Worm (Caenorhabditis elegans) whole organism, L3 larva: Measurements from ENCODE around the gene C07B5.8.
A peak's percentile ranks its signal among the peaks of the same experiment; 100 is the strongest.

Experiments used
- R02D3.7 ChIP-seq: fragments of 150-350 bp; optimal IDR thresholded peaks from 2 replicates; lab custom pipeline; 2014; ENCODE audit warnings: missing biosample characterization, missing genetic modification characterization
- ZK546.5 ChIP-seq: sonication (generic microtip); optimal IDR thresholded peaks from 2 replicates; lab custom pipeline; 2017; ENCODE audit warnings: missing biosample characterization, missing genetic modification characterization
- aly-2 ChIP-seq: fragments of 150-350 bp; optimal IDR thresholded peaks from 2 replicates; lab custom pipeline; 2014; ENCODE audit warnings: missing biosample characterization, missing genetic modification characterization
- ama-1 ChIP-seq: fragments of 150-350 bp; optimal IDR thresholded peaks from 2 replicates; lab custom pipeline; 2018
- ceh-16 ChIP-seq: sonication (generic microtip); optimal IDR thresholded peaks from 2 replicates; lab custom pipeline; 2017; ENCODE audit warnings: missing biosample characterization, missing genetic modification characterization
- ceh-28 ChIP-seq: fragments of 150-350 bp; optimal IDR thresholded peaks from 2 replicates; lab custom pipeline; 2014; ENCODE audit warnings: missing biosample characterization, missing genetic modification reagents, missing genetic modification characterization
- ceh-82 ChIP-seq: fragments of 150-350 bp; optimal IDR thresholded peaks from 2 replicates; lab custom pipeline; 2014; ENCODE audit warnings: missing biosample characterization, missing genetic modification characterization
- ceh-9 ChIP-seq: sonication (generic microtip); optimal IDR thresholded peaks from 2 replicates; lab custom pipeline; 2018; ENCODE audit warnings: missing biosample characterization, missing genetic modification characterization
- daf-12 ChIP-seq: fragments of 150-350 bp; optimal IDR thresholded peaks from 2 replicates; lab custom pipeline; 2014; ENCODE audit warnings: missing biosample characterization, missing genetic modification reagents, missing genetic modification characterization
- egl-27 ChIP-seq: sonication (generic microtip); optimal IDR thresholded peaks from 4 replicates; lab custom pipeline; 2017; ENCODE audit warnings: missing biosample characterization, missing genetic modification reagents, missing genetic modification characterization
- egl-5 ChIP-seq: fragments of 150-350 bp; optimal IDR thresholded peaks from 2 replicates; lab custom pipeline; 2017; ENCODE audit warnings: missing biosample characterization, missing genetic modification reagents, missing genetic modification characterization, inconsistent platforms
- elt-1 ChIP-seq: fragments of 150-350 bp; optimal IDR thresholded peaks from 2 replicates; lab custom pipeline; 2014; ENCODE audit warnings: missing biosample characterization, missing genetic modification characterization
- elt-2 ChIP-seq: sonication (generic microtip); optimal IDR thresholded peaks from 2 replicates; lab custom pipeline; 2016; ENCODE audit warnings: missing genetic modification reagents, mild to moderate bottlenecking, missing genetic modification characterization, missing compliant biosample characterization
- elt-3 ChIP-seq, 3 experiments: fragments of 150-350 bp in 1 of 3; sonication (generic microtip) in 2 of 3; optimal IDR thresholded peaks; 2 replicates in 2 of 3; 4 replicates in 1 of 3; lab custom pipeline; 2014 to 2017; ENCODE audit warnings: missing biosample characterization in 3 of 3, missing genetic modification characterization in 3 of 3
- eor-1 ChIP-seq, 2 experiments: fragments of 150-350 bp; optimal IDR thresholded peaks; 2 replicates each; lab custom pipeline; 2014 to 2018; ENCODE audit warnings: missing biosample characterization in 2 of 2, missing genetic modification characterization in 2 of 2
- fkh-10 ChIP-seq: sonication (generic microtip); optimal IDR thresholded peaks from 2 replicates; lab custom pipeline; 2017; ENCODE audit warnings: missing biosample characterization, missing genetic modification reagents, missing genetic modification characterization
- fkh-2 ChIP-seq: fragments of 150-350 bp; optimal IDR thresholded peaks from 2 replicates; lab custom pipeline; 2014; ENCODE audit warnings: missing biosample characterization, missing genetic modification reagents, missing genetic modification characterization
- fos-1 ChIP-seq: fragments of 150-350 bp; optimal IDR thresholded peaks from 2 replicates; lab custom pipeline; 2014; ENCODE audit warnings: missing biosample characterization, missing genetic modification characterization
- hmg-11 ChIP-seq: sonication (generic microtip); optimal IDR thresholded peaks from 2 replicates; lab custom pipeline; 2016; ENCODE audit warnings: missing genetic modification characterization, missing compliant biosample characterization
- jun-1 ChIP-seq: fragments of 150-350 bp; optimal IDR thresholded peaks from 2 replicates; lab custom pipeline; 2014; ENCODE audit warnings: missing biosample characterization, missing genetic modification reagents, missing genetic modification characterization
- lin-15B ChIP-seq: fragments of 150-350 bp; optimal IDR thresholded peaks from 2 replicates; lab custom pipeline; 2014; ENCODE audit warnings: missing biosample characterization, missing genetic modification characterization
- lin-39 ChIP-seq: fragments of 150-350 bp; optimal IDR thresholded peaks from 2 replicates; lab custom pipeline; 2018; ENCODE audit warnings: missing biosample characterization, missing genetic modification reagents, missing genetic modification characterization
- lsy-12 ChIP-seq: sonication (generic microtip); optimal IDR thresholded peaks from 2 replicates; lab custom pipeline; 2016; ENCODE audit warnings: mild to moderate bottlenecking, missing genetic modification characterization, missing compliant biosample characterization
- mdl-1 ChIP-seq: fragments of 150-350 bp; optimal IDR thresholded peaks from 2 replicates; lab custom pipeline; 2014; ENCODE audit warnings: missing biosample characterization, missing genetic modification characterization
- mml-1 ChIP-seq: fragments of 150-350 bp; sonication (generic microtip); optimal IDR thresholded peaks from 3 replicates; lab custom pipeline; 2014; ENCODE audit warnings: missing biosample characterization, missing genetic modification characterization
- nfya-1 ChIP-seq: sonication (generic microtip); optimal IDR thresholded peaks from 2 replicates; lab custom pipeline; 2017; ENCODE audit warnings: missing genetic modification characterization, mild to moderate bottlenecking, missing compliant biosample characterization, antibody characterized with exemption, moderate library complexity; ENCODE audit not compliant: insufficient read depth
- nhr-11 ChIP-seq: fragments of 150-350 bp; optimal IDR thresholded peaks from 2 replicates; lab custom pipeline; 2014; ENCODE audit warnings: missing biosample characterization, missing genetic modification characterization
- nhr-12 ChIP-seq: fragments of 150-350 bp; optimal IDR thresholded peaks from 2 replicates; lab custom pipeline; 2014; ENCODE audit warnings: missing biosample characterization, missing genetic modification characterization
- nhr-23 ChIP-seq: fragments of 150-350 bp; optimal IDR thresholded peaks from 2 replicates; lab custom pipeline; 2014; ENCODE audit warnings: missing biosample characterization, missing genetic modification reagents, missing genetic modification characterization
- nhr-237 ChIP-seq: fragments of 150-350 bp; optimal IDR thresholded peaks from 2 replicates; lab custom pipeline; 2014; ENCODE audit warnings: missing biosample characterization, missing genetic modification characterization
- nhr-25 ChIP-seq: sonication (generic microtip); optimal IDR thresholded peaks from 2 replicates; lab custom pipeline; 2017; ENCODE audit warnings: missing biosample characterization, missing genetic modification characterization
- nhr-28 ChIP-seq: fragments of 150-350 bp; optimal IDR thresholded peaks from 2 replicates; lab custom pipeline; 2014; ENCODE audit warnings: missing biosample characterization, missing genetic modification characterization
- nhr-43 ChIP-seq: sonication (generic microtip); optimal IDR thresholded peaks from 2 replicates; lab custom pipeline; 2016; ENCODE audit warnings: mild to moderate bottlenecking, missing genetic modification characterization, missing compliant biosample characterization; ENCODE audit not compliant: poor library complexity, severe bottlenecking
- nhr-67 ChIP-seq: fragments of 150-350 bp; optimal IDR thresholded peaks from 2 replicates; lab custom pipeline; 2014; ENCODE audit warnings: missing biosample characterization, missing genetic modification characterization
- nhr-76 ChIP-seq: fragments of 150-350 bp; sonication (generic microtip); optimal IDR thresholded peaks from 5 replicates; lab custom pipeline; 2014; ENCODE audit warnings: missing biosample characterization, missing genetic modification characterization
- nhr-77 ChIP-seq: fragments of 150-350 bp; optimal IDR thresholded peaks from 2 replicates; lab custom pipeline; 2014; ENCODE audit warnings: missing biosample characterization, missing genetic modification characterization
- pha-4 ChIP-seq: fragments of 150-350 bp; optimal IDR thresholded peaks from 2 replicates; lab custom pipeline; 2014; ENCODE audit warnings: missing biosample characterization, missing genetic modification reagents, missing genetic modification characterization
- pqm-1 ChIP-seq: fragments of 150-350 bp; optimal IDR thresholded peaks from 2 replicates; lab custom pipeline; 2017; ENCODE audit warnings: missing biosample characterization, missing genetic modification characterization, inconsistent platforms
- sea-2 ChIP-seq: fragments of 150-350 bp; sonication (generic microtip); optimal IDR thresholded peaks from 4 replicates; lab custom pipeline; 2014; ENCODE audit warnings: missing biosample characterization, missing genetic modification reagents, missing genetic modification characterization
- skn-1 ChIP-seq: fragments of 150-350 bp; optimal IDR thresholded peaks from 2 replicates; lab custom pipeline; 2014; ENCODE audit warnings: missing biosample characterization, missing genetic modification characterization
- snpc-4 ChIP-seq: fragments of 150-350 bp; optimal IDR thresholded peaks from 2 replicates; lab custom pipeline; 2014; ENCODE audit warnings: missing biosample characterization, missing genetic modification characterization
- tbx-2 ChIP-seq: sonication (generic microtip); optimal IDR thresholded peaks from 2 replicates; lab custom pipeline; 2016; ENCODE audit warnings: mild to moderate bottlenecking, missing genetic modification characterization, missing compliant biosample characterization
- unc-39 ChIP-seq: sonication (generic microtip); optimal IDR thresholded peaks from 4 replicates; lab custom pipeline; 2017; ENCODE audit warnings: missing biosample characterization, missing genetic modification characterization
- unc-62 ChIP-seq: fragments of 150-350 bp; sonication (generic microtip); optimal IDR thresholded peaks from 4 replicates; lab custom pipeline; 2014; ENCODE audit warnings: missing biosample characterization, missing genetic modification reagents, missing genetic modification characterization
- zag-1 ChIP-seq: fragments of 150-350 bp; optimal IDR thresholded peaks from 2 replicates; lab custom pipeline; 2014; ENCODE audit warnings: missing biosample characterization, missing genetic modification characterization
- ztf-11 ChIP-seq: fragments of 150-350 bp; optimal IDR thresholded peaks from 2 replicates; lab custom pipeline; 2014; ENCODE audit warnings: missing biosample characterization, missing genetic modification characterization
- ztf-4 ChIP-seq: fragments of 150-350 bp; optimal IDR thresholded peaks from 2 replicates; lab custom pipeline; 2014; ENCODE audit warnings: missing biosample characterization, missing genetic modification characterization

The C07B5.8 gene

ce11 chrX:9552404-9552803, 15.8 kb upstream of the C07B5.8 start:
- TF ChIP-seq ceh-82 (tag; lab: Kevin White, UChicago) (no peak), egl-5 (peak; percentile 38), unc-39 (tag; lab: Kevin White, UChicago) (no peak), elt-2 (peak; percentile 21), egl-27 (no peak), fkh-10 (GFP tag; lab: Kevin White, UChicago) (no peak), nhr-77 (tag; lab: Kevin White, UChicago) (no peak), tbx-2 (no peak), lin-39 (tag; lab: Kevin White, UChicago) (no peak), nhr-237 (no peak), pqm-1 (tag; lab: Kevin White, UChicago) (peak; percentile 25), jun-1 (tag; lab: Kevin White, UChicago) (no peak), elt-3 (tag; optimal IDR thresholded peaks at IDR 0.05; lab: Kevin White, UChicago) (no peak), mdl-1 (no peak), ZK546.5 (no peak), aly-2 (tag; lab: Kevin White, UChicago) (no peak), ceh-9 (tag; lab: Kevin White, UChicago) (no peak), unc-62 (GFP tag; lab: Kevin White, UChicago) (no peak), zag-1 (tag; lab: Kevin White, UChicago) (no peak), mml-1 (tag; lab: Kevin White, UChicago) (no peak), nhr-25 (peak; percentile 70), nfya-1 (tag; lab: Kevin White, UChicago) (peak; percentile 54), eor-1 (tag; optimal IDR thresholded peaks at IDR 0.05; lab: Kevin White, UChicago) (no peak), ama-1 (lab: Kevin White, UChicago) (peak; percentile 48), nhr-76 (no peak), snpc-4 (no peak), sea-2 (GFP tag; lab: Kevin White, UChicago) (no peak), pha-4 (peak; percentile 20), nhr-43 (tag; lab: Kevin White, UChicago) (no peak), lsy-12 (tag; lab: Kevin White, UChicago) (no peak), lin-15B (tag; lab: Kevin White, UChicago) (no peak), nhr-11 (tag; lab: Kevin White, UChicago) (no peak), nhr-67 (tag; lab: Kevin White, UChicago) (no peak), nhr-28 (tag; lab: Kevin White, UChicago) (no peak), ztf-4 (tag; lab: Kevin White, UChicago) (no peak), ceh-16 (no peak), hmg-11 (no peak), R02D3.7 (no peak), fkh-2 (tag; lab: Kevin White, UChicago) (no peak), daf-12 (tag; lab: Kevin White, UChicago) (no peak), nhr-23 (tag; lab: Kevin White, UChicago) (no peak), nhr-12 (tag; lab: Kevin White, UChicago) (no peak), elt-1 (tag; lab: Kevin White, UChicago) (no peak), ceh-28 (tag; lab: Kevin White, UChicago) (no peak), ztf-11 (tag; lab: Kevin White, UChicago) (no peak), fos-1 (tag; lab: Kevin White, UChicago) (no peak), skn-1 (tag; lab: Kevin White, UChicago) (no peak)

ce11 chrX:9551112-9551511, 14.5 kb upstream of the C07B5.8 start:
- TF ChIP-seq sea-2 (GFP tag; lab: Kevin White, UChicago) = no peak
- TF ChIP-seq elt-2 = peak; percentile 47
- no peak for TF ChIP-seq aly-2 (tag; lab: Kevin White, UChicago)
- TF ChIP-seq ceh-16 = no peak
- TF ChIP-seq mdl-1 = peak; percentile 57
- no peak for TF ChIP-seq unc-39 (tag; lab: Kevin White, UChicago)
- TF ChIP-seq fos-1 (tag; lab: Kevin White, UChicago) = no peak
- TF ChIP-seq eor-1 (tag; optimal IDR thresholded peaks at IDR 0.05; lab: Kevin White, UChicago) = no peak
- TF ChIP-seq lin-15B (tag; lab: Kevin White, UChicago) = no peak
- peak; percentile 43 for TF ChIP-seq egl-5
- TF ChIP-seq ztf-4 (tag; lab: Kevin White, UChicago) = no peak
- no peak for TF ChIP-seq nhr-11 (tag; lab: Kevin White, UChicago)
- TF ChIP-seq nhr-28 (tag; lab: Kevin White, UChicago) = no peak
- peak; percentile 74 for TF ChIP-seq jun-1 (tag; lab: Kevin White, UChicago)
- TF ChIP-seq ceh-28 (tag; lab: Kevin White, UChicago) = peak; percentile 42
- TF ChIP-seq nhr-77 (tag; lab: Kevin White, UChicago) = no peak
- no peak for TF ChIP-seq fkh-2 (tag; lab: Kevin White, UChicago)
- peak; percentile 84 for TF ChIP-seq nfya-1 (tag; lab: Kevin White, UChicago)
- TF ChIP-seq pqm-1 (tag; lab: Kevin White, UChicago) = peak; percentile 24
- TF ChIP-seq snpc-4 = no peak
- no peak for TF ChIP-seq egl-27
- peak; percentile 33 for TF ChIP-seq elt-1 (tag; lab: Kevin White, UChicago)
- no peak for TF ChIP-seq nhr-76
- no peak for TF ChIP-seq ceh-9 (tag; lab: Kevin White, UChicago)
- no peak for TF ChIP-seq mml-1 (tag; lab: Kevin White, UChicago)
- TF ChIP-seq lin-39 (tag; lab: Kevin White, UChicago) = peak; percentile 75
- peak; percentile 62 for TF ChIP-seq unc-62 (GFP tag; lab: Kevin White, UChicago)
- TF ChIP-seq tbx-2 = no peak
- peak; percentile 54 for TF ChIP-seq hmg-11
- TF ChIP-seq zag-1 (tag; lab: Kevin White, UChicago) = no peak
- no peak for TF ChIP-seq nhr-67 (tag; lab: Kevin White, UChicago)
- no peak for TF ChIP-seq daf-12 (tag; lab: Kevin White, UChicago)
- TF ChIP-seq nhr-43 (tag; lab: Kevin White, UChicago) = peak; percentile 22
- no peak for TF ChIP-seq ceh-82 (tag; lab: Kevin White, UChicago)
- TF ChIP-seq elt-3 (tag; optimal IDR thresholded peaks at IDR 0.05; lab: Kevin White, UChicago) = no peak
- TF ChIP-seq nhr-12 (tag; lab: Kevin White, UChicago) = no peak
- TF ChIP-seq ZK546.5 = no peak
- no peak for TF ChIP-seq fkh-10 (GFP tag; lab: Kevin White, UChicago)
- no peak for TF ChIP-seq lsy-12 (tag; lab: Kevin White, UChicago)
